Worm (Caenorhabditis elegans) whole organism, L2 larva: ENCODE data around the gene sel-1.

Source experiments
- ZK546.5 ChIP-seq: sonication (generic microtip); optimal IDR thresholded peaks from 2 replicates; lab custom pipeline; 2017; ENCODE audit warnings: missing biosample characterization, missing genetic modification characterization
- alr-1 ChIP-seq: fragments of 150-350 bp; optimal IDR thresholded peaks from 2 replicates; lab custom pipeline; 2014; ENCODE audit warnings: missing biosample characterization, missing genetic modification characterization
- ama-1 ChIP-seq: fragments of 150-350 bp; optimal IDR thresholded peaks from 2 replicates; lab custom pipeline; 2018; ENCODE audit warnings: inconsistent platforms
- ceh-82 ChIP-seq: fragments of 150-350 bp; optimal IDR thresholded peaks from 2 replicates; lab custom pipeline; 2014; ENCODE audit warnings: missing biosample characterization, missing genetic modification characterization
- fos-1 ChIP-seq: fragments of 150-350 bp; optimal IDR thresholded peaks from 2 replicates; lab custom pipeline; 2014; ENCODE audit warnings: missing biosample characterization, missing genetic modification characterization
- lin-13 ChIP-seq: fragments of 150-350 bp; optimal IDR thresholded peaks from 2 replicates; lab custom pipeline; 2014; ENCODE audit warnings: missing biosample characterization, missing genetic modification reagents, missing genetic modification characterization
- mbf-1 ChIP-seq: sonication (generic microtip); optimal IDR thresholded peaks from 2 replicates; lab custom pipeline; 2017; ENCODE audit warnings: missing biosample characterization, missing genetic modification characterization
- nhr-12 ChIP-seq: fragments of 150-350 bp; optimal IDR thresholded peaks from 2 replicates; lab custom pipeline; 2014; ENCODE audit warnings: missing biosample characterization, missing genetic modification characterization
- nhr-237 ChIP-seq: fragments of 150-350 bp; optimal IDR thresholded peaks from 2 replicates; lab custom pipeline; 2014; ENCODE audit warnings: missing biosample characterization, missing genetic modification characterization
- skn-1 ChIP-seq: sonication (generic microtip); optimal IDR thresholded peaks from 2 replicates; lab custom pipeline; 2017; ENCODE audit warnings: missing biosample characterization, missing genetic modification characterization
- unc-39 ChIP-seq: fragments of 150-350 bp; optimal IDR thresholded peaks from 2 replicates; lab custom pipeline; 2014; ENCODE audit warnings: missing biosample characterization, missing genetic modification characterization
- zag-1 ChIP-seq: fragments of 150-350 bp; optimal IDR thresholded peaks from 2 replicates; lab custom pipeline; 2014; ENCODE audit warnings: missing biosample characterization, missing genetic modification characterization
- ztf-11 ChIP-seq: sonication (generic microtip); optimal IDR thresholded peaks from 2 replicates; lab custom pipeline; 2017; ENCODE audit warnings: missing biosample characterization, missing genetic modification characterization
- ztf-4 ChIP-seq: fragments of 150-350 bp; optimal IDR thresholded peaks from 2 replicates; lab custom pipeline; 2014; ENCODE audit warnings: missing biosample characterization, missing genetic modification characterization

DNA sequence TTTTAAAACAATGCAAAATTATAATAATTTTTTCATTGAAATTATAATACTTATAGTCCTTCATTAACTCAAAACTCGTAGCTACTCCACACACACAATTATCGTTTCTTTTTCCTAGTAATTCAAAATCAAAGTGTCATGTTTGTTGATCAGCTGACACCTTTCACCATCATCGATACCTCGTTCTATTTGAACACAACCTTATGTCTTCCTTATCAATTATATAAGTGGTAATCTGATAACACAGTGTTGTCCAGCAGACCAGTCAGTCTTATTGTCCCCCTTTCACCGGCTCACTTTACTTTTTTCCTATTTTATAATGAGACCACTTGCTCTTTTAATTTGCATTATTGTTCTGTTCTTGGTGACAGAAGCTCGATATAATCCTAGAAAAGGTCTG, 47.8 kb upstream of the sel-1 start, which contains the start of the genes T28H10.2 and lgmn-1:
- TF ChIP-seq ztf-4 (tag; lab: Kevin White, UChicago): no peak
- TF ChIP-seq alr-1: no peak
- TF ChIP-seq zag-1: no peak
- no peak for TF ChIP-seq ama-1 (lab: Kevin White, UChicago)
- peak; percentile 46 for TF ChIP-seq skn-1 (tag; lab: Kevin White, UChicago)
- TF ChIP-seq lin-13 (GFP tag; lab: Kevin White, UChicago): no peak
- no peak for TF ChIP-seq ZK546.5 (tag; lab: Kevin White, UChicago)
- TF ChIP-seq nhr-237: no peak
- TF ChIP-seq unc-39: no peak
- TF ChIP-seq fos-1 (tag; lab: Kevin White, UChicago): peak; percentile 69
- TF ChIP-seq ztf-11 (tag; lab: Kevin White, UChicago): no peak
- no peak for TF ChIP-seq nhr-12 (tag; lab: Kevin White, UChicago)
- no peak for TF ChIP-seq mbf-1 (tag; lab: Kevin White, UChicago)
- no peak for TF ChIP-seq ceh-82
